Worm (Caenorhabditis elegans): ENCODE data around the gene pmt-2.

- TF ChIP-seq ama-1 (optimal IDR thresholded peaks at IDR 0.05) (no peak), tbx-37 (GFP tag; conservative IDR thresholded peaks at IDR 0.05) (no peak), tra-4 (tag; optimal IDR thresholded peaks at IDR 0.05) (no peak), F13C5.2 (tag; optimal IDR thresholded peaks at IDR 0.05) (no peak), hmg-4 (GFP tag; optimal IDR thresholded peaks at IDR 0.05) (no peak), scrt-1 (GFP tag; IDR thresholded peaks at IDR 0.05) (no peak), ceh-36 (tag; optimal IDR thresholded peaks at IDR 0.05) (no peak), pes-1 (GFP tag; IDR thresholded peaks at IDR 0.05) (no peak), flt-1 (GFP tag; IDR thresholded peaks at IDR 0.05) (no peak), B0310.2 (tag; optimal IDR thresholded peaks at IDR 0.05) (no peak), ceh-13 (GFP tag; optimal IDR thresholded peaks at IDR 0.05) (no peak), tbx-11 (GFP tag; IDR thresholded peaks at IDR 0.05) (no peak), aly-1 (tag; optimal IDR thresholded peaks at IDR 0.05) (no peak), sea-1 (GFP tag; conservative IDR thresholded peaks at IDR 0.05) (no peak)
These were observed 4.8 kb upstream of the pmt-2 start for ce11 chrV:4623535-4623934.
